Worm (Caenorhabditis elegans): ENCODE data around the gene clr-1.

- TF ChIP-seq tbx-11 (GFP tag; IDR thresholded peaks at IDR 0.05) (no peak), flt-1 (GFP tag; IDR thresholded peaks at IDR 0.05) (no peak), ceh-36 (tag; optimal IDR thresholded peaks at IDR 0.05) (no peak), F13C5.2 (tag; optimal IDR thresholded peaks at IDR 0.05) (no peak), hmg-4 (GFP tag; optimal IDR thresholded peaks at IDR 0.05) (no peak)
These were observed 5.2 kb upstream of the clr-1 start for ce11 chrII:5460911-5461310.
